Worm (Caenorhabditis elegans): ENCODE data around the gene F32D8.7.

ce11 chrV:10894601-10895000 lies 3.6 kb upstream of the F32D8.7 start, which contains the start of the genes F32D8.14 and F32D8.5:
- TF ChIP-seq elt-3 (tag; optimal IDR thresholded peaks at IDR 0.05) (no peak), lin-13 (tag; optimal IDR thresholded peaks at IDR 0.05) (peak; percentile 19), nhr-237 (tag; optimal IDR thresholded peaks at IDR 0.05) (peak; percentile 69), snpc-4 (tag; optimal IDR thresholded peaks at IDR 0.05) (no peak), mls-2 (tag; optimal IDR thresholded peaks at IDR 0.05) (no peak), mep-1 (tag; optimal IDR thresholded peaks at IDR 0.05) (peak; percentile 60)
